Worm (Caenorhabditis elegans) whole organism, young adult: ENCODE results near the gene mip-2.

Experiments
- B0019.2 ChIP-seq: fragments of 200-800 bp; sonication (Bioruptor generic); conservative IDR thresholded peaks from 2 replicates; pipeline ENCODE4 v1.3.6; 2022; ENCODE audit warnings: missing genetic modification reagents, missing genetic modification characterization, missing compliant biosample characterization
- C06A6.2 ChIP-seq: fragments of 200-800 bp; sonication (Bioruptor generic); conservative IDR thresholded peaks from 2 replicates; pipeline ENCODE4 v1.3.6; 2022; ENCODE audit warnings: missing genetic modification characterization, missing compliant biosample characterization
- F10E7.11 ChIP-seq: sonication (generic microtip); optimal IDR thresholded peaks from 2 replicates; lab custom pipeline; 2017; ENCODE audit warnings: mild to moderate bottlenecking, missing genetic modification characterization, moderate library complexity, missing compliant biosample characterization
- F22D6.2 ChIP-seq: sonication (generic microtip); optimal IDR thresholded peaks from 2 replicates; lab custom pipeline; 2016; ENCODE audit warnings: mild to moderate bottlenecking, missing genetic modification characterization, missing compliant biosample characterization
- F23B12.7 ChIP-seq: sonication (generic microtip); optimal IDR thresholded peaks from 2 replicates; lab custom pipeline; 2017; ENCODE audit warnings: missing genetic modification characterization, mild to moderate bottlenecking, missing compliant biosample characterization, antibody characterized with exemption, moderate library complexity; ENCODE audit not compliant: insufficient read depth
- F39B2.1 ChIP-seq: fragments of 200-800 bp; sonication (Bioruptor generic); IDR thresholded peaks from 2 replicates; pipeline ENCODE4 v1.3.6; 2022; ENCODE audit warnings: missing genetic modification reagents, missing genetic modification characterization, missing compliant biosample characterization
- F49E8.2 ChIP-seq: sonication (generic microtip); optimal IDR thresholded peaks from 3 replicates; lab custom pipeline; 2017; ENCODE audit warnings: missing genetic modification characterization, mild to moderate bottlenecking, missing compliant biosample characterization, antibody characterized with exemption, moderate library complexity; ENCODE audit not compliant: insufficient read depth
- K12H6.12 ChIP-seq: fragments of 200-800 bp; sonication (Bioruptor generic); optimal IDR thresholded peaks from 2 replicates; lab custom pipeline; 2018; ENCODE audit warnings: mild to moderate bottlenecking, missing genetic modification characterization, missing compliant biosample characterization
- Y56A3A.18 ChIP-seq: fragments of 200-800 bp; sonication (Bioruptor generic); IDR thresholded peaks from 2 replicates; pipeline ENCODE4 v1.3.6; 2022; ENCODE audit warnings: missing genetic modification reagents, missing genetic modification characterization, missing compliant biosample characterization
- ZK185.1 ChIP-seq: sonication (generic microtip); optimal IDR thresholded peaks from 2 replicates; lab custom pipeline; 2016; ENCODE audit warnings: mild to moderate bottlenecking, missing genetic modification characterization, missing compliant biosample characterization; ENCODE audit not compliant: poor library complexity, severe bottlenecking
- akir-1 ChIP-seq: fragments of 200-800 bp; sonication (Bioruptor generic); optimal IDR thresholded peaks from 2 replicates; lab custom pipeline; 2018; ENCODE audit warnings: mild to moderate bottlenecking, missing genetic modification characterization, moderate library complexity, missing compliant biosample characterization
- ama-1 ChIP-seq, 3 experiments: fragments of 150-350 bp in 1 of 3; sonication (generic microtip) in 2 of 3; optimal IDR thresholded peaks; 2 replicates each; lab custom pipeline; 2014 to 2018; ENCODE audit warnings: missing biosample characterization in 2 of 3, missing genetic modification characterization in 2 of 3, missing genetic modification reagents in 2 of 3
- attf-3 ChIP-seq: fragments of 200-800 bp; sonication (Bioruptor generic); conservative IDR thresholded peaks from 2 replicates; pipeline ENCODE4 v1.3.6; 2022; ENCODE audit warnings: missing genetic modification reagents, missing genetic modification characterization, missing compliant biosample characterization
- attf-6 ChIP-seq: fragments of 200-800 bp; sonication (Bioruptor generic); IDR thresholded peaks from 2 replicates; pipeline ENCODE4 v1.3.6; 2022; ENCODE audit warnings: missing genetic modification reagents, missing genetic modification characterization, missing compliant biosample characterization
- bed-2 ChIP-seq: fragments of 200-800 bp; sonication (Bioruptor generic); IDR thresholded peaks from 2 replicates; pipeline ENCODE4 v1.3.6; 2022; ENCODE audit warnings: missing genetic modification reagents, missing genetic modification characterization, missing compliant biosample characterization
- ceh-100 ChIP-seq: fragments of 200-800 bp; sonication (Bioruptor generic); IDR thresholded peaks from 2 replicates; pipeline ENCODE4 v1.3.6; 2022; ENCODE audit warnings: missing genetic modification reagents, missing genetic modification characterization, missing compliant biosample characterization
- ceh-58 ChIP-seq: fragments of 200-800 bp; sonication (Bioruptor generic); IDR thresholded peaks from 2 replicates; pipeline ENCODE4 v1.3.6; 2022; ENCODE audit warnings: missing genetic modification characterization, missing compliant biosample characterization
- ceh-91 ChIP-seq: fragments of 200-800 bp; sonication (Bioruptor generic); IDR thresholded peaks from 2 replicates; pipeline ENCODE4 v1.3.6; 2022; ENCODE audit warnings: missing genetic modification reagents, missing genetic modification characterization, missing compliant biosample characterization
- chd-7 ChIP-seq: sonication (generic microtip); optimal IDR thresholded peaks from 2 replicates; lab custom pipeline; 2016; ENCODE audit warnings: mild to moderate bottlenecking, missing genetic modification characterization, moderate library complexity, missing compliant biosample characterization
- dpl-1 ChIP-seq: fragments of 150-350 bp; optimal IDR thresholded peaks from 2 replicates; lab custom pipeline; 2014; ENCODE audit warnings: missing biosample characterization, missing genetic modification reagents, missing genetic modification characterization
- egl-44 ChIP-seq: fragments of 200-800 bp; sonication (Bioruptor generic); IDR thresholded peaks from 2 replicates; pipeline ENCODE4 v1.3.6; 2022; ENCODE audit warnings: missing genetic modification reagents, missing genetic modification characterization, missing compliant biosample characterization
- him-1 ChIP-seq: sonication (generic microtip); optimal IDR thresholded peaks from 2 replicates; lab custom pipeline; 2016; ENCODE audit warnings: missing genotype, missing genetic modification reagents, missing genetic modification characterization, missing compliant biosample characterization
- let-607 ChIP-seq, 2 experiments: fragments of 200-800 bp in 1 of 2; sonication (Bioruptor generic) in 1 of 2; sonication (generic microtip) in 1 of 2; optimal IDR thresholded peaks; 2 replicates each; lab custom pipeline; 2016 to 2018; ENCODE audit warnings: mild to moderate bottlenecking in 2 of 2, missing compliant biosample characterization in 2 of 2, missing genetic modification characterization in 2 of 2, moderate library complexity in 2 of 2, missing genotype in 1 of 2
- lin-26 ChIP-seq: fragments of 200-800 bp; sonication (Bioruptor generic); IDR thresholded peaks from 2 replicates; pipeline ENCODE4 v1.3.6; 2022; ENCODE audit warnings: missing genetic modification reagents, missing genetic modification characterization, missing compliant biosample characterization
- lir-1 ChIP-seq: fragments of 200-800 bp; sonication (Bioruptor generic); conservative IDR thresholded peaks from 2 replicates; pipeline ENCODE4 v1.3.6; 2022; ENCODE audit warnings: missing genetic modification reagents, missing genetic modification characterization, missing compliant biosample characterization
- lsl-1 ChIP-seq: fragments of 200-800 bp; sonication (Bioruptor generic); optimal IDR thresholded peaks from 2 replicates; lab custom pipeline; 2018; ENCODE audit warnings: mild to moderate bottlenecking, missing genetic modification characterization, moderate library complexity, missing compliant biosample characterization
- madf-3 ChIP-seq: fragments of 200-800 bp; sonication (Bioruptor generic); IDR thresholded peaks from 2 replicates; pipeline ENCODE4 v1.3.6; 2022; ENCODE audit warnings: missing genetic modification reagents, missing genetic modification characterization, missing compliant biosample characterization
- madf-8 ChIP-seq: fragments of 200-800 bp; sonication (Bioruptor generic); conservative IDR thresholded peaks from 2 replicates; pipeline ENCODE4 v1.3.6; 2022; ENCODE audit warnings: missing genetic modification reagents, missing genetic modification characterization, missing compliant biosample characterization
- mel-28 ChIP-seq: sonication (generic microtip); optimal IDR thresholded peaks from 2 replicates; lab custom pipeline; 2016; ENCODE audit warnings: borderline replicate concordance, mild to moderate bottlenecking, missing genetic modification characterization, missing compliant biosample characterization
- mes-4 ChIP-seq: sonication (generic microtip); optimal IDR thresholded peaks from 2 replicates; lab custom pipeline; 2016; ENCODE audit warnings: missing genotype, missing genetic modification characterization, missing compliant biosample characterization
- mxl-1 ChIP-seq: sonication (generic microtip); optimal IDR thresholded peaks from 2 replicates; lab custom pipeline; 2016; ENCODE audit warnings: missing genetic modification characterization, missing compliant biosample characterization
- nhr-120 ChIP-seq: fragments of 200-800 bp; sonication (Bioruptor generic); IDR thresholded peaks from 2 replicates; pipeline ENCODE4 v1.3.6; 2022; ENCODE audit warnings: missing genetic modification characterization, missing compliant biosample characterization
- nhr-179 ChIP-seq: sonication (generic microtip); optimal IDR thresholded peaks from 2 replicates; lab custom pipeline; 2016; ENCODE audit warnings: mild to moderate bottlenecking, missing genetic modification characterization, missing compliant biosample characterization
- nhr-90 ChIP-seq: sonication (generic microtip); optimal IDR thresholded peaks from 2 replicates; lab custom pipeline; 2016; ENCODE audit warnings: missing genotype, mild to moderate bottlenecking, missing genetic modification characterization, missing compliant biosample characterization
- pbrm-1 ChIP-seq: fragments of 200-800 bp; sonication (Bioruptor generic); IDR thresholded peaks from 2 replicates; pipeline ENCODE4 v1.3.6; 2022; ENCODE audit warnings: missing genetic modification reagents, missing genetic modification characterization, missing compliant biosample characterization
- pha-4 ChIP-seq: fragments of 150-350 bp; sonication (generic microtip); optimal IDR thresholded peaks from 2 replicates; lab custom pipeline; 2014; ENCODE audit warnings: missing biosample characterization, missing genetic modification reagents, missing genetic modification characterization
- rpc-1 ChIP-seq, 2 experiments: fragments of 150-350 bp in 1 of 2; sonication (generic microtip) in 1 of 2; optimal IDR thresholded peaks; 2 replicates each; lab custom pipeline; 2014 to 2018; ENCODE audit warnings: missing biosample characterization in 1 of 2, missing genetic modification characterization in 1 of 2, missing genetic modification reagents in 1 of 2, missing genotype in 1 of 2
- sea-2 ChIP-seq: fragments of 200-800 bp; sonication (Bioruptor generic); IDR thresholded peaks from 2 replicates; pipeline ENCODE4 v1.3.6; 2022; ENCODE audit warnings: missing genetic modification characterization, missing compliant biosample characterization
- snpc-4 ChIP-seq, 5 experiments: fragments of 150-350 bp in 1 of 5; sonication (generic microtip) in 4 of 5; optimal IDR thresholded peaks; 2 replicates each; lab custom pipeline; 2014 to 2018; ENCODE audit warnings: missing genetic modification characterization in 5 of 5, missing biosample characterization in 3 of 5, antibody characterized with exemption in 2 of 5, mild to moderate bottlenecking in 2 of 5, missing compliant biosample characterization in 2 of 5, missing genotype in 2 of 5, moderate library complexity in 2 of 5, missing genetic modification reagents in 1 of 5
- somi-1 ChIP-seq: fragments of 200-800 bp; sonication (Bioruptor generic); optimal IDR thresholded peaks from 2 replicates; lab custom pipeline; 2018; ENCODE audit warnings: mild to moderate bottlenecking, missing genetic modification characterization, missing compliant biosample characterization
- sptf-2 ChIP-seq: fragments of 200-800 bp; sonication (Bioruptor generic); optimal IDR thresholded peaks from 2 replicates; lab custom pipeline; 2018; ENCODE audit warnings: mild to moderate bottlenecking, missing genetic modification characterization, missing compliant biosample characterization
- tbp1 ChIP-seq: fragments of 200-800 bp; sonication (Bioruptor generic); optimal IDR thresholded peaks from 2 replicates; lab custom pipeline; 2018; ENCODE audit warnings: mild to moderate bottlenecking, missing genetic modification characterization, missing compliant biosample characterization
- unc-62 ChIP-seq: fragments of 150-350 bp; optimal IDR thresholded peaks from 2 replicates; lab custom pipeline; 2014; ENCODE audit warnings: missing biosample characterization, missing genetic modification reagents, missing genetic modification characterization
- ztf-22 ChIP-seq: fragments of 200-800 bp; sonication (Bioruptor generic); optimal IDR thresholded peaks from 2 replicates; lab custom pipeline; 2018; ENCODE audit warnings: mild to moderate bottlenecking, missing genetic modification characterization, moderate library complexity, missing compliant biosample characterization
- ztf-25 ChIP-seq: fragments of 200-800 bp; sonication (Bioruptor generic); IDR thresholded peaks from 2 replicates; pipeline ENCODE4 v1.3.6; 2022; ENCODE audit warnings: missing genetic modification reagents, missing genetic modification characterization, missing compliant biosample characterization
- ztf-28 ChIP-seq: fragments of 200-800 bp; sonication (Bioruptor generic); IDR thresholded peaks from 2 replicates; pipeline ENCODE4 v1.3.6; 2022; ENCODE audit warnings: missing genetic modification reagents, missing genetic modification characterization, missing compliant biosample characterization
- ztf-6 ChIP-seq: fragments of 200-800 bp; sonication (Bioruptor generic); IDR thresholded peaks from 2 replicates; pipeline ENCODE4 v1.3.6; 2022; ENCODE audit warnings: missing genetic modification reagents, missing genetic modification characterization, missing compliant biosample characterization

mip-2 gene

ce11 chrV:13658577-13658976, 13.2 kb downstream of the mip-2 start (continued):
- no peak for TF ChIP-seq mes-4 (tag; lab: Kevin White, UChicago)
- peak; percentile 81; the same call in 1 of the 2 replicates for TF ChIP-seq lir-1 (GFP tag; lab: Robert Waterston, UW)
- TF ChIP-seq mxl-1 = no peak
- TF ChIP-seq lin-26 (GFP tag; lab: Robert Waterston, UW) = peak; percentile 79
- no peak for TF ChIP-seq ceh-91 (GFP tag; lab: Robert Waterston, UW)
- no peak for TF ChIP-seq him-1 (tag; lab: Kevin White, UChicago)
- peak; percentile 97 for TF ChIP-seq chd-7
- no peak for TF ChIP-seq mel-28 (tag; lab: Kevin White, UChicago)
- no peak for TF ChIP-seq nhr-120 (GFP tag; lab: Robert Waterston, UW)
- TF ChIP-seq C06A6.2 (GFP tag; lab: Robert Waterston, UW) = peak; percentile 87
- TF ChIP-seq K12H6.12 (tag; lab: Kevin White, UChicago) = peak; percentile 84
- TF ChIP-seq B0019.2 (GFP tag; lab: Robert Waterston, UW) = no peak
- no peak for TF ChIP-seq ztf-25 (GFP tag; lab: Robert Waterston, UW)
- no peak for TF ChIP-seq madf-8 (GFP tag; lab: Robert Waterston, UW)
- TF ChIP-seq lsl-1 = no peak
- peak; percentile 97 for TF ChIP-seq somi-1 (GFP tag; lab: Kevin White, UChicago)
- peak; percentile 75 for TF ChIP-seq nhr-90
- no peak for TF ChIP-seq rpc-1 (optimal IDR thresholded peaks at IDR 0.05; lab: Kevin White, UChicago)
- TF ChIP-seq rpc-1 (tag; optimal IDR thresholded peaks at IDR 0.05; lab: Kevin White, UChicago) = no peak
- peak; percentile 96 for TF ChIP-seq ztf-22 (GFP tag; lab: Kevin White, UChicago)
- TF ChIP-seq tbp1 = peak; percentile 61
- TF ChIP-seq pha-4 (tag; lab: Kevin White, UChicago) = no peak
- no peak for TF ChIP-seq dpl-1
- TF ChIP-seq attf-6 = no peak
- no peak for TF ChIP-seq ceh-100 (GFP tag; lab: Robert Waterston, UW)
- TF ChIP-seq let-607 (tag; optimal IDR thresholded peaks at IDR 0.05; lab: Kevin White, UChicago) = peak; percentile 79 to 82
- TF ChIP-seq Y56A3A.18 (GFP tag; lab: Robert Waterston, UW) = no peak; the same call in 1 of the 2 replicates
- TF ChIP-seq bed-2 (GFP tag; lab: Robert Waterston, UW) = no peak
- no peak for TF ChIP-seq snpc-4 (GFP tag; optimal IDR thresholded peaks at IDR 0.05; lab: Kevin White, UChicago)
- peak in 2 of 4 experiments; percentile 28 to 51 for TF ChIP-seq snpc-4 (tag; optimal IDR thresholded peaks at IDR 0.05; lab: Kevin White, UChicago)
- TF ChIP-seq F22D6.2 (tag; lab: Kevin White, UChicago) = peak; percentile 94
- no peak for TF ChIP-seq F39B2.1
- TF ChIP-seq akir-1 (GFP tag; lab: Kevin White, UChicago) = no peak
- TF ChIP-seq ztf-28 (GFP tag; lab: Robert Waterston, UW) = no peak
- peak; percentile 82 for TF ChIP-seq F23B12.7 (tag; lab: Kevin White, UChicago)
- peak; percentile 67; the same call in 1 of the 2 replicates for TF ChIP-seq ztf-6 (GFP tag; lab: Robert Waterston, UW)
- no peak for TF ChIP-seq unc-62 (GFP tag; lab: Kevin White, UChicago)
- TF ChIP-seq attf-3 (GFP tag; lab: Robert Waterston, UW) = no peak
- TF ChIP-seq F49E8.2 (tag; lab: Kevin White, UChicago) = no peak
- 0 out of 2 replicates have a peak, but pooled peaks have one; percentile 61 for TF ChIP-seq egl-44
- no peak for TF ChIP-seq madf-3 (GFP tag; lab: Robert Waterston, UW)
- TF ChIP-seq nhr-179 = no peak
- no peak for TF ChIP-seq ceh-58 (GFP tag; lab: Robert Waterston, UW)
- TF ChIP-seq sea-2 = no peak
- no peak for TF ChIP-seq F10E7.11 (tag; lab: Kevin White, UChicago)
- TF ChIP-seq sptf-2 (GFP tag; lab: Kevin White, UChicago) = no peak
- peak; percentile 67 for TF ChIP-seq ZK185.1
- TF ChIP-seq ama-1 (optimal IDR thresholded peaks at IDR 0.05; lab: Kevin White, UChicago) = peak; percentile 60
- no peak for TF ChIP-seq ama-1 (GFP tag; optimal IDR thresholded peaks at IDR 0.05; lab: Kevin White, UChicago)
- peak; percentile 64 for TF ChIP-seq pbrm-1 (GFP tag; lab: Robert Waterston, UW)
